Worm (Caenorhabditis elegans) whole organism, L1 larva: ENCODE measurements around the gene C52G5.2.
A peak's percentile ranks its signal among the peaks of the same experiment; 100 is the strongest.

Experiments
- C04F5.9 ChIP-seq: sonication (generic microtip); optimal IDR thresholded peaks from 2 replicates; lab custom pipeline; 2016; ENCODE audit warnings: missing genetic modification characterization, missing compliant biosample characterization
- C34B4.2 ChIP-seq: sonication (generic microtip); optimal IDR thresholded peaks from 2 replicates; lab custom pipeline; 2017; ENCODE audit warnings: mild to moderate bottlenecking, missing genetic modification characterization, missing compliant biosample characterization
- F16B12.6 ChIP-seq: fragments of 150-350 bp; optimal IDR thresholded peaks from 2 replicates; lab custom pipeline; 2014; ENCODE audit warnings: missing biosample characterization, missing genetic modification characterization
- aha-1 ChIP-seq: fragments of 150-350 bp; optimal IDR thresholded peaks from 2 replicates; lab custom pipeline; 2014; ENCODE audit warnings: missing biosample characterization, missing genetic modification characterization
- alr-1 ChIP-seq: fragments of 200-800 bp; sonication (Bioruptor generic); optimal IDR thresholded peaks from 2 replicates; lab custom pipeline; 2018; ENCODE audit warnings: borderline replicate concordance, mild to moderate bottlenecking, missing genetic modification characterization, missing compliant biosample characterization
- ama-1 ChIP-seq: fragments of 150-350 bp; optimal IDR thresholded peaks from 2 replicates; lab custom pipeline; 2014
- blmp-1 ChIP-seq: fragments of 150-350 bp; optimal IDR thresholded peaks from 2 replicates; lab custom pipeline; 2014; ENCODE audit warnings: missing biosample characterization, missing genetic modification characterization
- ceh-82 ChIP-seq, 3 experiments: fragments of 150-350 bp in 1 of 3; sonication (generic microtip) in 2 of 3; optimal IDR thresholded peaks; 2 replicates each; lab custom pipeline; 2014 to 2017; ENCODE audit warnings: missing biosample characterization in 3 of 3, missing genetic modification characterization in 3 of 3
- ceh-90 ChIP-seq: sonication (generic microtip); optimal IDR thresholded peaks from 2 replicates; lab custom pipeline; 2016; ENCODE audit warnings: missing genetic modification characterization, missing compliant biosample characterization
- dpl-1 ChIP-seq, 3 experiments: fragments of 150-350 bp in 2 of 3; sonication (generic microtip) in 1 of 3; optimal IDR thresholded peaks; 2 replicates each; lab custom pipeline; 2014 to 2017; ENCODE audit warnings: missing biosample characterization in 3 of 3, missing genetic modification characterization in 3 of 3, missing genetic modification reagents in 3 of 3
- efl-3 ChIP-seq: fragments of 200-800 bp; sonication (Bioruptor generic); optimal IDR thresholded peaks from 2 replicates; lab custom pipeline; 2018; ENCODE audit warnings: mild to moderate bottlenecking, missing genetic modification characterization, missing compliant biosample characterization
- egl-27 ChIP-seq, 2 experiments: fragments of 150-350 bp in 1 of 2; sonication (generic microtip); optimal IDR thresholded peaks; 3 replicates each; lab custom pipeline; 2017 to 2018; ENCODE audit warnings: missing biosample characterization in 2 of 2, missing genetic modification characterization in 2 of 2, missing genetic modification reagents in 2 of 2
- elt-3 ChIP-seq, 6 experiments: fragments of 150-350 bp in 1 of 6; sonication (generic microtip); optimal IDR thresholded peaks; 2 replicates each; lab custom pipeline; 2017 to 2018; ENCODE audit warnings: missing biosample characterization in 6 of 6, missing genetic modification characterization in 6 of 6, inconsistent platforms in 1 of 6
- fkh-10 ChIP-seq: sonication (generic microtip); optimal IDR thresholded peaks from 2 replicates; lab custom pipeline; 2017; ENCODE audit warnings: missing biosample characterization, missing genetic modification reagents, missing genetic modification characterization
- fos-1 ChIP-seq: fragments of 150-350 bp; optimal IDR thresholded peaks from 2 replicates; lab custom pipeline; 2014; ENCODE audit warnings: missing biosample characterization, missing genetic modification characterization
- hlh-17 ChIP-seq: fragments of 200-800 bp; sonication (Bioruptor generic); optimal IDR thresholded peaks from 2 replicates; lab custom pipeline; 2018; ENCODE audit warnings: missing genetic modification characterization, mild to moderate bottlenecking, missing compliant biosample characterization, moderate library complexity, borderline replicate concordance
- hpl-2 ChIP-seq: fragments of 150-350 bp; optimal IDR thresholded peaks from 2 replicates; lab custom pipeline; 2014; ENCODE audit warnings: missing biosample characterization, missing genetic modification reagents, missing genetic modification characterization
- jun-1 ChIP-seq: fragments of 150-350 bp; optimal IDR thresholded peaks from 2 replicates; lab custom pipeline; 2014; ENCODE audit warnings: missing biosample characterization, missing genetic modification reagents, missing genetic modification characterization
- lin-15B ChIP-seq: fragments of 150-350 bp; sonication (generic microtip); optimal IDR thresholded peaks from 3 replicates; lab custom pipeline; 2014; ENCODE audit warnings: missing biosample characterization, missing genetic modification characterization
- lin-39 ChIP-seq: fragments of 150-350 bp; optimal IDR thresholded peaks from 2 replicates; lab custom pipeline; 2014; ENCODE audit warnings: missing biosample characterization, missing genetic modification reagents, missing genetic modification characterization
- lir-3 ChIP-seq: sonication (generic microtip); optimal IDR thresholded peaks from 2 replicates; lab custom pipeline; 2016; ENCODE audit warnings: mild to moderate bottlenecking, missing genetic modification characterization, moderate library complexity, missing compliant biosample characterization; ENCODE audit not compliant: poor library complexity
- mab-9 ChIP-seq: fragments of 200-800 bp; sonication (Bioruptor generic); IDR thresholded peaks from 2 replicates; pipeline ENCODE4 v1.3.6; 2022; ENCODE audit warnings: missing genetic modification reagents, missing genetic modification characterization, missing compliant biosample characterization
- mdl-1 ChIP-seq, 2 experiments: fragments of 150-350 bp; optimal IDR thresholded peaks; 2 replicates each; lab custom pipeline; 2014 to 2017; ENCODE audit warnings: missing biosample characterization in 2 of 2, missing genetic modification characterization in 2 of 2, inconsistent platforms in 1 of 2
- mep-1 ChIP-seq: fragments of 150-350 bp; optimal IDR thresholded peaks from 2 replicates; lab custom pipeline; 2014; ENCODE audit warnings: missing biosample characterization, missing genetic modification characterization
- nhr-11 ChIP-seq: fragments of 150-350 bp; optimal IDR thresholded peaks from 2 replicates; lab custom pipeline; 2014; ENCODE audit warnings: missing biosample characterization, missing genetic modification characterization
- nhr-12 ChIP-seq: sonication (generic microtip); optimal IDR thresholded peaks from 2 replicates; lab custom pipeline; 2017; ENCODE audit warnings: missing biosample characterization, missing genetic modification characterization
- nhr-19 ChIP-seq: fragments of 200-800 bp; sonication (Bioruptor generic); conservative IDR thresholded peaks from 2 replicates; pipeline ENCODE4 v1.3.6; 2022; ENCODE audit warnings: missing genetic modification characterization, missing compliant biosample characterization
- nhr-20 ChIP-seq: sonication (generic microtip); optimal IDR thresholded peaks from 2 replicates; lab custom pipeline; 2016; ENCODE audit warnings: mild to moderate bottlenecking, missing genetic modification characterization, missing compliant biosample characterization
- nhr-237 ChIP-seq: fragments of 150-350 bp; optimal IDR thresholded peaks from 2 replicates; lab custom pipeline; 2014; ENCODE audit warnings: missing biosample characterization, missing genetic modification characterization
- nhr-47 ChIP-seq: sonication (generic microtip); optimal IDR thresholded peaks from 2 replicates; lab custom pipeline; 2016; ENCODE audit warnings: mild to moderate bottlenecking, missing genetic modification characterization, moderate library complexity, missing compliant biosample characterization
- nhr-71 ChIP-seq: sonication (generic microtip); optimal IDR thresholded peaks from 2 replicates; lab custom pipeline; 2016; ENCODE audit warnings: mild to moderate bottlenecking, missing genetic modification characterization, moderate library complexity, missing compliant biosample characterization
- nhr-76 ChIP-seq: sonication (generic microtip); optimal IDR thresholded peaks from 2 replicates; lab custom pipeline; 2017; ENCODE audit warnings: missing biosample characterization, missing genetic modification characterization
- nhr-77 ChIP-seq: fragments of 150-350 bp; optimal IDR thresholded peaks from 2 replicates; lab custom pipeline; 2014; ENCODE audit warnings: missing biosample characterization, missing genetic modification characterization
- nhr-85 ChIP-seq: sonication (generic microtip); peaks from one replicate; lab custom pipeline; 2016; ENCODE audit warnings: missing genetic modification characterization, inconsistent platforms, missing compliant biosample characterization
- nhr-90 ChIP-seq: sonication (generic microtip); optimal IDR thresholded peaks from 2 replicates; lab custom pipeline; 2016; ENCODE audit warnings: mild to moderate bottlenecking, missing genetic modification characterization, missing compliant biosample characterization; ENCODE audit not compliant: poor library complexity
- pag-3 ChIP-seq: sonication (generic microtip); optimal IDR thresholded peaks from 2 replicates; lab custom pipeline; 2017; ENCODE audit warnings: missing genetic modification characterization, mild to moderate bottlenecking, missing compliant biosample characterization, antibody characterized with exemption, borderline replicate concordance; ENCODE audit not compliant: insufficient read depth
- pax-3 ChIP-seq: fragments of 200-800 bp; sonication (Bioruptor generic); optimal IDR thresholded peaks from 2 replicates; lab custom pipeline; 2018; ENCODE audit warnings: mild to moderate bottlenecking, missing genetic modification characterization, moderate library complexity, missing compliant biosample characterization
- skn-1 ChIP-seq: fragments of 150-350 bp; optimal IDR thresholded peaks from 2 replicates; lab custom pipeline; 2014; ENCODE audit warnings: missing biosample characterization, missing genetic modification characterization
- snu-23 ChIP-seq: sonication (generic microtip); optimal IDR thresholded peaks from 2 replicates; lab custom pipeline; 2016; ENCODE audit warnings: missing genetic modification characterization, missing compliant biosample characterization
- sptf-1 ChIP-seq: fragments of 150-350 bp; optimal IDR thresholded peaks from 2 replicates; lab custom pipeline; 2014; ENCODE audit warnings: missing biosample characterization, missing genetic modification characterization
- sup-37 ChIP-seq: fragments of 200-800 bp; sonication (Bioruptor generic); optimal IDR thresholded peaks from 2 replicates; lab custom pipeline; 2018; ENCODE audit warnings: mild to moderate bottlenecking, missing genetic modification characterization, missing compliant biosample characterization
- swsn-7 ChIP-seq: sonication (generic microtip); optimal IDR thresholded peaks from 2 replicates; lab custom pipeline; 2016; ENCODE audit warnings: missing genetic modification characterization, missing compliant biosample characterization
- tbx-2 ChIP-seq: sonication (generic microtip); optimal IDR thresholded peaks from 2 replicates; lab custom pipeline; 2016; ENCODE audit warnings: missing genetic modification characterization, missing compliant biosample characterization
- tlp-1 ChIP-seq: fragments of 150-350 bp; optimal IDR thresholded peaks from 2 replicates; lab custom pipeline; 2014; ENCODE audit warnings: missing biosample characterization, missing genetic modification characterization
- unc-86 ChIP-seq: sonication (generic microtip); optimal IDR thresholded peaks from 2 replicates; lab custom pipeline; 2016; ENCODE audit warnings: missing genetic modification characterization, missing compliant biosample characterization
- xbp-1 ChIP-seq: sonication (generic microtip); optimal IDR thresholded peaks from 2 replicates; lab custom pipeline; 2016; ENCODE audit warnings: missing genetic modification characterization, missing compliant biosample characterization
- zip-4 ChIP-seq: fragments of 200-800 bp; sonication (Bioruptor generic); optimal IDR thresholded peaks from 2 replicates; lab custom pipeline; 2018; ENCODE audit warnings: mild to moderate bottlenecking, missing genetic modification characterization, moderate library complexity, missing compliant biosample characterization
- ztf-11 ChIP-seq, 2 experiments: sonication (generic microtip); optimal IDR thresholded peaks; 2 replicates each; lab custom pipeline; 2016 to 2017; ENCODE audit warnings: missing genetic modification characterization in 2 of 2, missing biosample characterization in 1 of 2, missing compliant biosample characterization in 1 of 2
- ztf-4 ChIP-seq: fragments of 150-350 bp; optimal IDR thresholded peaks from 2 replicates; lab custom pipeline; 2014; ENCODE audit warnings: missing biosample characterization, missing genetic modification characterization

Gene C52G5.2

DNA sequence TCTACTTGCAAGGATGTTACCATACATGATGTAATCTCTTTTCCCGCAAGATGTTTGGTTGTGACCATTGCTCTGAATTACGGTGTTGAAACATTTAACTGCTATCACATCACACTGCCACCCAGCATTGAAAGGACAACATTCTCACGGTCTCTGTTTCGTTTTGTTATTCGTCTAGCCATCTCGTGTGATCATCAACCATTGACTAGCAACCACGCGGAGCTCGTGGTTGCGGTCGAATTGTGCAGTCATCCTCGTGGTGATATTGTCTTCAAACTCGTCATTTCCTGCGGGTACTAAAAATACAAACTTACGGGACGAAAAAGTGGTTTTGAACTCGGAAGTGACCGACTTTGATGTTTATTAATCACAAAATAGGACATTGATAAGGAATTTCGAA is 32.5 kb downstream of the C52G5.2 start (continued):
- no peak for TF ChIP-seq aha-1 (tag; lab: Kevin White, UChicago)
- TF ChIP-seq nhr-47 (tag; lab: Kevin White, UChicago), result no peak
- no peak for TF ChIP-seq pax-3 (tag; lab: Kevin White, UChicago)
- TF ChIP-seq sup-37 (GFP tag; lab: Kevin White, UChicago), result no peak
- TF ChIP-seq fkh-10 (GFP tag; lab: Kevin White, UChicago), result peak; percentile 17
- no peak for TF ChIP-seq tlp-1 (tag; lab: Kevin White, UChicago)
- no peak for TF ChIP-seq lir-3 (tag; lab: Kevin White, UChicago)
- TF ChIP-seq xbp-1 (tag; lab: Kevin White, UChicago), result no peak
- no peak for TF ChIP-seq mep-1
- TF ChIP-seq nhr-11 (tag; lab: Kevin White, UChicago), result no peak
- no peak for TF ChIP-seq ceh-90 (tag; lab: Kevin White, UChicago)
- no peak for TF ChIP-seq jun-1
- TF ChIP-seq egl-27 (tag; optimal IDR thresholded peaks at IDR 0.05; lab: Kevin White, UChicago), result no peak
- TF ChIP-seq skn-1, result peak; percentile 18
- no peak for TF ChIP-seq zip-4 (GFP tag; lab: Kevin White, UChicago)
- no peak for TF ChIP-seq ceh-82 (tag; optimal IDR thresholded peaks at IDR 0.05; lab: Kevin White, UChicago)
- TF ChIP-seq ama-1, result no peak
- TF ChIP-seq elt-3 (tag; optimal IDR thresholded peaks at IDR 0.05; lab: Kevin White, UChicago), result no peak
- TF ChIP-seq nhr-12, result no peak
- no peak for TF ChIP-seq mab-9
- no peak for TF ChIP-seq ztf-11 (tag; optimal IDR thresholded peaks at IDR 0.05; lab: Kevin White, UChicago)
- TF ChIP-seq hlh-17, result no peak
- peak; percentile 23 for TF ChIP-seq ztf-4 (tag; lab: Kevin White, UChicago)
- TF ChIP-seq nhr-71 (tag; lab: Kevin White, UChicago), result peak; percentile 72
- TF ChIP-seq nhr-90 (tag; lab: Kevin White, UChicago), result no peak
- no peak for TF ChIP-seq fos-1 (tag; lab: Kevin White, UChicago)
- TF ChIP-seq lin-15B, result no peak
- no peak for TF ChIP-seq unc-86 (tag; lab: Kevin White, UChicago)
- TF ChIP-seq pag-3 (tag; lab: Kevin White, UChicago), result no peak
- TF ChIP-seq dpl-1 (GFP tag; optimal IDR thresholded peaks at IDR 0.05; lab: Kevin White, UChicago), result no peak
- TF ChIP-seq nhr-19, result no peak
- TF ChIP-seq sptf-1, result no peak
- TF ChIP-seq F16B12.6 (tag; lab: Kevin White, UChicago), result no peak
- TF ChIP-seq lin-39 (tag; lab: Kevin White, UChicago), result no peak
- no peak for TF ChIP-seq blmp-1 (tag; lab: Kevin White, UChicago)
- TF ChIP-seq nhr-77 (tag; lab: Kevin White, UChicago), result no peak
- no peak for TF ChIP-seq swsn-7 (tag; lab: Kevin White, UChicago)
- TF ChIP-seq C04F5.9 (tag; lab: Kevin White, UChicago), result no peak
- TF ChIP-seq alr-1 (tag; lab: Kevin White, UChicago), result no peak
- no peak for TF ChIP-seq hpl-2
- peak in 1 of 2 experiments; percentile 69 for TF ChIP-seq mdl-1 (tag; optimal IDR thresholded peaks at IDR 0.05; lab: Kevin White, UChicago)
- TF ChIP-seq tbx-2, result no peak
- no peak for TF ChIP-seq C34B4.2 (tag; lab: Kevin White, UChicago)
- TF ChIP-seq nhr-76, result no peak
- peak; percentile 6 for TF ChIP-seq snu-23
- TF ChIP-seq efl-3 (GFP tag; lab: Kevin White, UChicago), result no peak
- peak; percentile 73 for TF ChIP-seq nhr-85 (tag; lab: Kevin White, UChicago)
- TF ChIP-seq nhr-20 (tag; lab: Kevin White, UChicago), result peak; percentile 50
- TF ChIP-seq nhr-237 (tag; lab: Kevin White, UChicago), result no peak
- TF ChIP-seq, all 84 proteins: peak for 16
